Worm (Caenorhabditis elegans) whole organism, L4 larva: ENCODE results near the gene btb-18.

Experiments
- aly-2 ChIP-seq: sonication (generic microtip); optimal IDR thresholded peaks from 2 replicates; lab custom pipeline; 2018; ENCODE audit warnings: missing biosample characterization, missing genetic modification characterization
- ama-1 ChIP-seq: fragments of 150-350 bp; optimal IDR thresholded peaks from 2 replicates; lab custom pipeline; 2014; ENCODE audit warnings: inconsistent platforms, mixed read lengths
- dmd-8 ChIP-seq: fragments of 200-800 bp; sonication (Bioruptor generic); IDR thresholded peaks from 2 replicates; pipeline ENCODE4 v1.3.6; 2022; ENCODE audit warnings: missing genetic modification characterization, missing compliant biosample characterization
- fos-1 ChIP-seq: fragments of 150-350 bp; optimal IDR thresholded peaks from 2 replicates; lab custom pipeline; 2014; ENCODE audit warnings: missing biosample characterization, missing genetic modification characterization
- lin-13 ChIP-seq: fragments of 150-350 bp; optimal IDR thresholded peaks from 2 replicates; lab custom pipeline; 2014; ENCODE audit warnings: missing biosample characterization, missing genetic modification reagents, missing genetic modification characterization
- lsy-2 ChIP-seq, 2 experiments: fragments of 150-350 bp in 1 of 2; sonication (generic microtip) in 1 of 2; optimal IDR thresholded peaks; 2 replicates each; lab custom pipeline; 2014 to 2017; ENCODE audit warnings: missing biosample characterization in 2 of 2, missing genetic modification characterization in 2 of 2
- nhr-76 ChIP-seq: fragments of 150-350 bp; optimal IDR thresholded peaks from 2 replicates; lab custom pipeline; 2014; ENCODE audit warnings: missing biosample characterization, missing genetic modification characterization
- ztf-7 ChIP-seq: fragments of 150-350 bp; optimal IDR thresholded peaks from 2 replicates; lab custom pipeline; 2014; ENCODE audit warnings: missing biosample characterization, missing genetic modification characterization

- TF ChIP-seq ztf-7 (no peak), aly-2 (tag; lab: Kevin White, UChicago) (no peak), nhr-76 (tag; lab: Kevin White, UChicago) (no peak), fos-1 (no peak), dmd-8 (GFP tag; lab: Robert Waterston, UW) (no peak), ama-1 (lab: Kevin White, UChicago) (no peak), lsy-2 (tag; optimal IDR thresholded peaks at IDR 0.05; lab: Kevin White, UChicago) (no peak), lin-13 (no peak)
Observed at ce11 chrII:3303582-3303981, 5.6 kb downstream of the btb-18 start.
